Fruit fly (Drosophila melanogaster) whole organism, embryonic: ENCODE measurements around the gene scramb2.

ENCODE experiments used
- B-H1 ChIP-seq: fragments of 200-800 bp; sonication (Bioruptor generic); IDR thresholded peaks from 3 replicates; pipeline ENCODE4 v1.3.6; 2022; ENCODE audit warnings: missing biosample characterization, missing genetic modification characterization
- CG10366 ChIP-seq: fragments of 200-800 bp; sonication (Bioruptor generic); IDR thresholded peaks from 2 replicates; pipeline ENCODE4 v1.3.6; 2022; ENCODE audit warnings: missing biosample characterization, missing genetic modification characterization
- CG10543 ChIP-seq: fragments of 200-800 bp; sonication (Bioruptor generic); optimal IDR thresholded peaks from 3 replicates; lab custom pipeline; 2017; ENCODE audit warnings: missing biosample characterization, mild to moderate bottlenecking, missing genetic modification characterization, moderate library complexity
- CG11504 ChIP-seq: fragments of 200-800 bp; sonication (Bioruptor generic); optimal IDR thresholded peaks from 3 replicates; lab custom pipeline; 2019; ENCODE audit warnings: missing biosample characterization, mild to moderate bottlenecking, missing genetic modification characterization, moderate library complexity
- CG12299 ChIP-seq: fragments of 200-800 bp; sonication (Bioruptor generic); optimal IDR thresholded peaks from 2 replicates; lab custom pipeline; 2018; ENCODE audit warnings: missing biosample characterization, mild to moderate bottlenecking, missing genetic modification characterization
- CG12942 ChIP-seq: fragments of 200-800 bp; sonication (Bioruptor generic); optimal IDR thresholded peaks from 3 replicates; lab custom pipeline; 2016; ENCODE audit warnings: missing biosample characterization, missing genetic modification characterization
- CG14014 ChIP-seq: fragments of 200-800 bp; sonication (Bioruptor generic); IDR thresholded peaks from 2 replicates; pipeline ENCODE4 v1.3.6; 2022; ENCODE audit warnings: missing biosample characterization, missing genetic modification characterization
- CG14050 ChIP-seq: fragments of 200-800 bp; sonication (Bioruptor generic); IDR thresholded peaks from 3 replicates; pipeline ENCODE4 v1.3.6; 2022; ENCODE audit warnings: missing biosample characterization, missing genetic modification characterization
- CG1603 ChIP-seq: fragments of 200-800 bp; sonication (Bioruptor generic); optimal IDR thresholded peaks from 2 replicates; lab custom pipeline; 2019; ENCODE audit warnings: missing biosample characterization, mild to moderate bottlenecking, missing genetic modification characterization, moderate library complexity
- CG16813 ChIP-seq: fragments of 200-800 bp; sonication (Bioruptor generic); IDR thresholded peaks from 3 replicates; pipeline ENCODE4 v1.3.6; 2022; ENCODE audit warnings: missing biosample characterization, missing genetic modification characterization; ENCODE audit not compliant: partially characterized antibody
- CG16863 ChIP-seq: fragments of 200-800 bp; sonication (Bioruptor generic); optimal IDR thresholded peaks from 3 replicates; lab custom pipeline; 2016; ENCODE audit warnings: missing biosample characterization, missing genetic modification characterization
- CG18476 ChIP-seq: fragments of 200-800 bp; sonication (Bioruptor generic); optimal IDR thresholded peaks from 2 replicates; lab custom pipeline; 2016; ENCODE audit warnings: missing biosample characterization, mild to moderate bottlenecking, missing genetic modification characterization
- CG2678 ChIP-seq: fragments of 200-800 bp; sonication (Bioruptor generic); optimal IDR thresholded peaks from 3 replicates; lab custom pipeline; 2019; ENCODE audit warnings: missing biosample characterization, mild to moderate bottlenecking, missing genetic modification characterization, moderate library complexity
- CG2875 ChIP-seq: fragments of 200-800 bp; sonication (Bioruptor generic); optimal IDR thresholded peaks from 2 replicates; lab custom pipeline; 2017; ENCODE audit warnings: missing biosample characterization, mild to moderate bottlenecking, missing genetic modification characterization, missing genetic modification reagents
- CG31365 ChIP-seq: fragments of 200-800 bp; sonication (Bioruptor generic); optimal IDR thresholded peaks from 2 replicates; lab custom pipeline; 2018; ENCODE audit warnings: missing biosample characterization, mild to moderate bottlenecking, missing genetic modification characterization
- CG3163 ChIP-seq: fragments of 200-800 bp; sonication (Bioruptor generic); optimal IDR thresholded peaks from 3 replicates; lab custom pipeline; 2016; ENCODE audit warnings: missing biosample characterization, missing genetic modification characterization
- CG32532 ChIP-seq: fragments of 200-800 bp; sonication (Bioruptor generic); IDR thresholded peaks from 2 replicates; pipeline ENCODE4 v1.3.6; 2022; ENCODE audit warnings: missing biosample characterization, missing genetic modification characterization
- CG34224 ChIP-seq: fragments of 200-800 bp; sonication (Bioruptor generic); IDR thresholded peaks from 3 replicates; pipeline ENCODE4 v1.3.6; 2022; ENCODE audit warnings: missing biosample characterization, missing genetic modification characterization; ENCODE audit not compliant: partially characterized antibody
- CG4328 ChIP-seq: fragments of 200-800 bp; sonication (Bioruptor generic); optimal IDR thresholded peaks from 3 replicates; lab custom pipeline; 2017; ENCODE audit warnings: missing biosample characterization, missing genetic modification reagents, missing genetic modification characterization
- CG6791 ChIP-seq: fragments of 200-800 bp; sonication (Bioruptor generic); IDR thresholded peaks from 3 replicates; pipeline ENCODE4 v1.3.6; 2022; ENCODE audit warnings: missing biosample characterization, missing genetic modification characterization; ENCODE audit not compliant: partially characterized antibody
- CG8290 ChIP-seq, 3 experiments: fragments of 200-800 bp; sonication (Bioruptor generic); optimal IDR thresholded peaks; 2 replicates each; lab custom pipeline; 2016 to 2019; ENCODE audit warnings: missing biosample characterization in 3 of 3, missing genetic modification characterization in 3 of 3, mild to moderate bottlenecking in 2 of 3, moderate library complexity in 1 of 3
- CG9727 ChIP-seq: fragments of 200-800 bp; sonication (Bioruptor generic); optimal IDR thresholded peaks from 3 replicates; lab custom pipeline; 2017; ENCODE audit warnings: missing biosample characterization, mild to moderate bottlenecking, missing genetic modification characterization
- CkIIα-i1 ChIP-seq: fragments of 200-800 bp; sonication (Bioruptor generic); IDR thresholded peaks from 2 replicates; pipeline ENCODE4 v1.3.6; 2022; ENCODE audit warnings: missing biosample characterization, missing genetic modification characterization
- D19B ChIP-seq: fragments of 200-800 bp; sonication (Bioruptor generic); optimal IDR thresholded peaks from 2 replicates; lab custom pipeline; 2017; ENCODE audit warnings: missing biosample characterization, mild to moderate bottlenecking, missing genetic modification characterization
- Dbx ChIP-seq: fragments of 200-800 bp; sonication (Bioruptor generic); IDR thresholded peaks from 3 replicates; pipeline ENCODE4 v1.3.6; 2022; ENCODE audit warnings: missing biosample characterization, missing genetic modification characterization
- Deaf1 ChIP-seq: fragments of 200-800 bp; optimal IDR thresholded peaks from 3 replicates; lab custom pipeline; 2019; ENCODE audit warnings: missing biosample characterization, mild to moderate bottlenecking, missing genetic modification characterization, moderate library complexity
- Dll ChIP-seq: fragments of 200-800 bp; sonication (Bioruptor generic); IDR thresholded peaks from 4 replicates; pipeline ENCODE4 v1.3.6; 2022; ENCODE audit warnings: missing biosample characterization, missing genetic modification characterization; ENCODE audit not compliant: partially characterized antibody
- GATAe ChIP-seq: fragments of 200-800 bp; sonication (Bioruptor generic); conservative IDR thresholded peaks from 2 replicates; pipeline ENCODE4 v1.3.6; 2022; ENCODE audit warnings: missing biosample characterization, missing genetic modification characterization
- HLH54F ChIP-seq: fragments of 200-800 bp; sonication (Bioruptor generic); optimal IDR thresholded peaks from 3 replicates; lab custom pipeline; 2016; ENCODE audit warnings: missing biosample characterization, missing genetic modification characterization
- Hr78 ChIP-seq, 2 experiments: fragments of 200-800 bp in 1 of 2; fragments of >200 bp in 1 of 2; sonication (Bioruptor generic) in 1 of 2; optimal IDR thresholded peaks; 2 replicates each; lab custom pipeline; 2017 to 2019; ENCODE audit warnings: missing biosample characterization in 2 of 2, missing genetic modification characterization in 2 of 2, mild to moderate bottlenecking in 1 of 2, moderate library complexity in 1 of 2
- PHDP ChIP-seq: fragments of 200-800 bp; sonication (Bioruptor generic); optimal IDR thresholded peaks from 3 replicates; lab custom pipeline; 2018; ENCODE audit warnings: missing biosample characterization, mild to moderate bottlenecking, missing genetic modification characterization, moderate library complexity
- Ravus ChIP-seq: fragments of 200-800 bp; sonication (Bioruptor generic); IDR thresholded peaks from 2 replicates; pipeline ENCODE4 v1.3.6; 2022; ENCODE audit warnings: missing biosample characterization, missing genetic modification characterization
- TFAM ChIP-seq: fragments of 200-800 bp; sonication (Bioruptor generic); optimal IDR thresholded peaks from 2 replicates; lab custom pipeline; 2017; ENCODE audit warnings: missing biosample characterization, missing genetic modification characterization, inconsistent platforms
- abd-A ChIP-seq: fragments of 200-800 bp; sonication (Bioruptor generic); optimal IDR thresholded peaks from 3 replicates; lab custom pipeline; 2019; ENCODE audit warnings: missing biosample characterization, mild to moderate bottlenecking, missing genetic modification characterization, moderate library complexity
- cg ChIP-seq: fragments of 200-800 bp; sonication (Bioruptor generic); optimal IDR thresholded peaks from 3 replicates; lab custom pipeline; 2019; ENCODE audit warnings: missing biosample characterization, mild to moderate bottlenecking, missing genetic modification characterization, moderate library complexity
- disco-r ChIP-seq: fragments of 200-800 bp; sonication (Bioruptor generic); optimal IDR thresholded peaks from 2 replicates; lab custom pipeline; 2016; ENCODE audit warnings: missing biosample characterization, missing genetic modification characterization
- esg ChIP-seq: fragments of 200-800 bp; sonication (Bioruptor generic); conservative IDR thresholded peaks from 2 replicates; pipeline ENCODE4 v1.3.6; 2022; ENCODE audit warnings: missing biosample characterization, missing genetic modification characterization
- hb ChIP-seq: fragments of 200-800 bp; sonication (Bioruptor generic); IDR thresholded peaks from 3 replicates; pipeline ENCODE4 v1.3.6; 2022; ENCODE audit warnings: missing biosample characterization, missing genetic modification characterization; ENCODE audit not compliant: partially characterized antibody
- jumu ChIP-seq: fragments of 200-800 bp; sonication (Bioruptor generic); optimal IDR thresholded peaks from 3 replicates; lab custom pipeline; 2016; ENCODE audit warnings: missing biosample characterization, missing genetic modification characterization
- maf-S ChIP-seq: fragments of 200-800 bp; sonication (Bioruptor generic); optimal IDR thresholded peaks from 2 replicates; lab custom pipeline; 2016; ENCODE audit warnings: missing biosample characterization, missing genetic modification characterization
- nerfin-1 ChIP-seq: fragments of 200-800 bp; sonication (Bioruptor generic); optimal IDR thresholded peaks from 3 replicates; lab custom pipeline; 2019; ENCODE audit warnings: missing biosample characterization, mild to moderate bottlenecking, missing genetic modification characterization, moderate library complexity
- phol ChIP-seq: fragments of 200-800 bp; sonication (Bioruptor generic); optimal IDR thresholded peaks from 3 replicates; lab custom pipeline; 2018; ENCODE audit warnings: missing biosample characterization, mild to moderate bottlenecking, missing genetic modification characterization, moderate library complexity
- run ChIP-seq: fragments of 200-800 bp; sonication (Bioruptor generic); optimal IDR thresholded peaks from 3 replicates; lab custom pipeline; 2018; ENCODE audit warnings: missing biosample characterization, mild to moderate bottlenecking, missing genetic modification characterization
- sens-2 ChIP-seq: fragments of 200-800 bp; sonication (Bioruptor generic); IDR thresholded peaks from 2 replicates; pipeline ENCODE4 v1.3.6; 2022; ENCODE audit warnings: missing biosample characterization, missing genetic modification characterization
- tin ChIP-seq: fragments of 200-800 bp; sonication (Bioruptor generic); optimal IDR thresholded peaks from 3 replicates; lab custom pipeline; 2016; ENCODE audit warnings: missing biosample characterization, missing genetic modification characterization
- tna ChIP-seq: fragments of 200-800 bp; sonication (Bioruptor generic); IDR thresholded peaks from 2 replicates; pipeline ENCODE4 v1.3.6; 2022; ENCODE audit warnings: missing biosample characterization, missing genetic modification characterization; ENCODE audit not compliant: partially characterized antibody
- twi ChIP-seq: fragments of 200-800 bp; optimal IDR thresholded peaks from 2 replicates; lab custom pipeline; 2019; ENCODE audit warnings: missing biosample characterization, mild to moderate bottlenecking, missing genetic modification characterization, moderate library complexity
- wor ChIP-seq: fragments of 200-800 bp; sonication (Bioruptor generic); IDR thresholded peaks from 2 replicates; pipeline ENCODE4 v1.3.6; 2022; ENCODE audit warnings: missing biosample characterization, missing genetic modification characterization

The scramb2 gene

dm6 chr3L:3015969-3016368, 30.6 kb downstream of the scramb2 start, which contains the start of gene CG32488:
Gene CG32488 (minus strand): TSS chr3L:3016069.
- TF ChIP-seq CG12942 (GFP tag; lab: Kevin White, UChicago) (no peak), jumu (GFP tag; lab: Kevin White, UChicago) (no peak), PHDP (tag; lab: Kevin White, UChicago) (no peak), CG2678 (tag; lab: Kevin White, UChicago) (no peak), CG9727 (GFP tag; lab: Kevin White, UChicago) (no peak), GATAe (GFP tag; lab: Robert Waterston, UW) (no peak), TFAM (GFP tag; lab: Kevin White, UChicago) (no peak), CG32532 (GFP tag; lab: Robert Waterston, UW) (no peak), CG1603 (tag; lab: Kevin White, UChicago) (no peak), CG16813 (GFP tag; lab: Robert Waterston, UW) (no peak), Deaf1 (tag; lab: Kevin White, UChicago) (no peak), nerfin-1 (tag; lab: Kevin White, UChicago) (no peak)

DNA sequence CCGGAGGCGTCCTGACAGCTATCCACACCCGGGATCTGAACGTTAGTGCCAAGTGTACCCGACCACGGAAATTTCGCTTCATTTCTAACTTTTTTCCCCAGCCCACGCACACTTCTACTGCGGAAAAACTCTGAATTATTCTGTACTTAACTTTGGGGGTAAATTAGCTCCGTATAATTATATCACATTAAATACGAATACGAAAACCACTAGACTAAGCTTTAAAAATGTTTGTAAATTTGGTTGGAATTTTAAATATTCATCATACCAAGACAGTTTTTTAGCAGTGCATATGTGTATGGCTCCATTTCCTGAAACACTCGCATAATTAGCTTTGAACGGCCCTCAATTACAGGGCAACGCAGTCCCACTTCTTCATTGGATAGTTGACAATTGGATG, 33.1 kb downstream of the scramb2 start:
- TF ChIP-seq tin (GFP tag; lab: Kevin White, UChicago) (no peak), disco-r (GFP tag; lab: Kevin White, UChicago) (no peak), CkIIα-i1 (GFP tag; lab: Robert Waterston, UW) (no peak), CG16863 (no peak), CG31365 (tag; lab: Kevin White, UChicago) (no peak), CG34224 (GFP tag; lab: Robert Waterston, UW) (no peak), maf-S (no peak), Dll (GFP tag; lab: Robert Waterston, UW) (no peak), Dbx (0 out of 3 replicates have a peak, but pooled peaks have one; percentile 14), sens-2 (GFP tag; lab: Robert Waterston, UW) (no peak), jumu (GFP tag; lab: Kevin White, UChicago) (no peak), CG10543 (no peak), run (tag; lab: Kevin White, UChicago) (no peak), GATAe (GFP tag; lab: Robert Waterston, UW) (no peak), abd-A (tag; lab: Kevin White, UChicago) (no peak), CG2875 (GFP tag; lab: Kevin White, UChicago) (no peak), Hr78 (GFP tag; optimal IDR thresholded peaks at IDR 0.05; lab: Kevin White, UChicago) (no peak), cg (no peak), B-H1 (GFP tag; lab: Robert Waterston, UW) (no peak), phol (tag; lab: Kevin White, UChicago) (no peak), tna (GFP tag; lab: Robert Waterston, UW) (no peak), esg (GFP tag; lab: Robert Waterston, UW) (peak; percentile 23; the same call in 1 of the 2 replicates), CG3163 (GFP tag; lab: Kevin White, UChicago) (no peak), HLH54F (GFP tag; lab: Kevin White, UChicago) (no peak), CG14014 (GFP tag; lab: Robert Waterston, UW) (no peak), CG18476 (GFP tag; lab: Kevin White, UChicago) (no peak), wor (GFP tag; lab: Robert Waterston, UW) (no peak), CG8290 (GFP tag; optimal IDR thresholded peaks at IDR 0.05; lab: Kevin White, UChicago) (no peak), CG8290 (tag; optimal IDR thresholded peaks at IDR 0.05; lab: Kevin White, UChicago) (no peak), CG10366 (no peak), CG11504 (tag; lab: Kevin White, UChicago) (peak; percentile 11), CG14050 (GFP tag; lab: Robert Waterston, UW) (no peak), CG12299 (tag; lab: Kevin White, UChicago) (no peak), CG4328 (no peak), twi (tag; lab: Kevin White, UChicago) (no peak), D19B (no peak), Ravus (GFP tag; lab: Robert Waterston, UW) (no peak), CG6791 (GFP tag; lab: Robert Waterston, UW) (no peak), hb (GFP tag; lab: Robert Waterston, UW) (no peak)
